Worm (Caenorhabditis elegans) whole organism, L4/young adult: Measurements from ENCODE around the gene aptf-1.

ENCODE experiments used
- W03F9.2 ChIP-seq: fragments of 150-350 bp; optimal IDR thresholded peaks from 2 replicates; lab custom pipeline; 2014; ENCODE audit warnings: missing biosample characterization, missing genetic modification characterization
- dao-5 ChIP-seq: sonication (generic microtip); optimal IDR thresholded peaks from 2 replicates; lab custom pipeline; 2016; ENCODE audit warnings: missing genotype, missing genetic modification characterization, moderate library complexity, missing compliant biosample characterization
- him-1 ChIP-seq: sonication (generic microtip); optimal IDR thresholded peaks from 2 replicates; lab custom pipeline; 2016; ENCODE audit warnings: missing genotype, missing genetic modification reagents, missing genetic modification characterization, missing compliant biosample characterization

Gene aptf-1

DNA sequence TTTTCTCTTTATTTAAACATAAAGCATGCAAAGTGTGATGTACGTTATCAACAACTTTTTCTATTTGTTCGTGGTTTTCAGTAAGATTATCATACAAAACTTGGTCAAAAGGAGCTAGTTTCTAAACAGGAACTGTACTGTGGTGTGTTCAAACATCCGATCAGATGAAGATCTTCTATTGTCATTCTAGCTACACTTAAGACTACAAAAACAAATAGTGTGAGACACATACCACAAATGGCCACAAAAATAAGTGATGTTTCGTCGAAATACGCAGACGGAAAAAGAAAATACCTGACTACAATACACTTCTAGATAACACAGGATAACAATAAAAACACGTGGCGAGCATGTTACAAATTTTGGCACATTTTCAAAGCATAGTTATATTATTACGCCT is 6.1 kb upstream of the aptf-1 start:
- TF ChIP-seq him-1 (tag; lab: Kevin White, UChicago) (no peak), dao-5 (tag; lab: Kevin White, UChicago) (no peak), W03F9.2 (tag; lab: Kevin White, UChicago) (no peak)

DNA sequence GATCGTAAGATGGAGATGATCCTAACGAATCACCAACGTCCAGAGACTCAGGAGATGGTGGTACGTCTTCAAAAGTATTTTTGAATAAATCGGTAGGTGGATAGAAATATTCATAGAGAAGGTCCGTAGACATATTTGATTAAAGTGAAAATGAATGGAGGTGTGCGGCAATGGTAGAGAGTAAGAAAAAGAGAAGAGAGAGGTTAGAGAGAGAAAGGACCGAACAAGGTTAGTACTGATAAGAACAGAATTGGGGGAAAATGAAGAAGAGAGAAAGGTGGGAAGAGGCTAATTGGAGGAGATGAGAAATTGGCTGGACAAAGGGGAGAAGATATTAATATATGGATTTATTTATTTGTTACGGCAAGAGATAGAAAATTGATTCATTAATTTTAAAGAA is 5.1 kb upstream of the aptf-1 start, which contains the start of gene nhr-22:
Gene nhr-22, minus strand, starts transcription at position 137 of the 400 bp plus-strand sequence.
- TF ChIP-seq dao-5 (tag; lab: Kevin White, UChicago) (no peak), W03F9.2 (tag; lab: Kevin White, UChicago) (no peak), him-1 (tag; lab: Kevin White, UChicago) (no peak)

DNA sequence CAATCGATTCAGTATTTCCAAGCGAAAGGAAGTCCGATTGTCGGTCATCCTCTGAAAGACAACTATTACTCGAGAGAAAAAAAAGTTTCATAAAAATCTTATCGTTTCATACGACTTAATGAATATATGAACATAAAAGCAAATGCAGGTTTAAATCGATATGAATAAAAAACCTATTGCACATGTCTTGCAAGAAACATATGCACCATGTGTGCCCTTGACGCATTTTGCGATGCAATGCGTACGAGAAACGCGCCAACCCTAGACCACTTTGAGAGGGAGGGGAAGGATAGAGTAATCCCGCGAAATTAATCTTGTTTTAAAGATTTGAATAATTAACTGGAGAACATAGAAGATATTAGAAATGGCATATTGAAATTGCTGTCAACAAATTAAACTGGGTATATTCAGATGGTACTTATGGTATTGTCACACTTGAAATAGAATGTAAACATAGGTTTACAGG is 1.4 kb upstream of the aptf-1 start, which contains the start of gene atg-16.2:
Gene atg-16.2, minus strand, starts transcription at position 51 of the 466 bp plus-strand sequence.
- TF ChIP-seq W03F9.2 (tag; lab: Kevin White, UChicago) (peak; percentile 17), him-1 (tag; lab: Kevin White, UChicago) (no peak)

DNA sequence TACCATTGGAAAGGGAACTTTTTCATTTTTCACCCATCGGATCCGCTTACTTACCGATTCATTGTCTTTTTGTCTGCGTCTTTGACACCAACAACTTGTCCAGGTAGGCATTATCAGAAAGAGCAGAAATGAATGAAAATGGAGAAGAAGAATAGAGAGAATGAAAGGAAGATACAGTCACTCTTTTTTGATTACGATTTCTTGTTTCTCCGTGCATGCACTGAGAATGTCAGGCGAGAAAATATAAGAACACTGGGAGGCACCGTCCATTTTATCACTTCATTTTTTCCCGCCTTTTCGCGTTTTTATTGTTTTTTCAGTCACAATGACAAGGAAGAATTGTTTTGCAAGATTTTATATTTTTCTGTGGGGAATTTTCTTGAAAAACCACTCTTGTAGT is 14.6 kb downstream of the aptf-1 start:
- no peak for TF ChIP-seq him-1 (tag; lab: Kevin White, UChicago)
- TF ChIP-seq W03F9.2 (tag; lab: Kevin White, UChicago), result no peak
- no peak for TF ChIP-seq dao-5 (tag; lab: Kevin White, UChicago)

DNA sequence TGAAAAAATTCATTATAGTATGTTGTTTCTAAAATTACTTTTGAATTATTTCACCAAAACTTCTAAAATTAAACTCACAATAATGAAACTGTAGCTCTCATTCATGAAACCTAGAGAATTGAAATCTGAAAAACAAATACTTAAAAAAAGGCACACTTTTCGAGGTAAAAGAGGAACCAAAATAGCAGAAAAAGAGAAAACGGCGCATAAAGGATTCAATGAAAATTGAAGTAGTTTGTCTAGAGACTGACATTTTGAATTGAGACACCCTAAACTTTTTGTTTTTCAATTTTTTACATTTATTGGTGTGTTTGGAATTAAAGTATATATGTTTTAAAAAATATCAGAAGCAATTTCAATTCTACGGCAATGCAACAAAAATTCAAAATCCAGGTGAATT is 16.2 kb downstream of the aptf-1 start, which contains the start of gene dgk-5:
Gene dgk-5, minus strand, starts transcription at position 101 of the 400 bp plus-strand sequence.
- TF ChIP-seq dao-5 (tag; lab: Kevin White, UChicago) (no peak), W03F9.2 (tag; lab: Kevin White, UChicago) (no peak), him-1 (tag; lab: Kevin White, UChicago) (no peak)

DNA sequence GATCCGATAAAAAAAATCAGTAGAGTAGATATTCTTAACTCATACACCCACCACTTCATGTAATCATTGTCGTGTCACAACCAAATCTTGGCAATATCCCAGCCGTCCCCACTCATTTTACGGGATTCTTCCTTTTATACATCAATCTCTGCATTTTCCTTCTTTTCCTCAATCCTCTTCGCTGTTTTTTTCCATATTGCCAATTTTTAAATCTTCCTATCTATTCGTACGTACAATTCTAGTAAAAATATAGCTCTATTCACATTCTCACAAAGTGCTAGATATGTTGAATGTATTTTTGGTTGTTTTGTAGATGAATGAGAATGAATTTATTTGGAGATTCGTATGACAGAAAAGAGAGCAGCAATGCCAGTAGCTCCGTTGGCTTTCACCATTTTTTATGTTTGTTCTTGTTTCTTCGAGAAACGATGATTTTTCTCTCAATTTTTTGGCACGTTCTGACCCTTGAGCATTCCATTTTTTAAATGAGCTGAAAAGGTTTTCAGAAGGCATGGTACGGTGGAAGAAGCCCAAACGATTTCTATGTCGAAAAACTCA is 20.5 kb downstream of the aptf-1 start, which contains the start of gene T28D9.16:
Gene T28D9.16, plus strand, starts transcription at position 508 of the 558 bp plus-strand sequence.
- TF ChIP-seq dao-5 (tag; lab: Kevin White, UChicago) (no peak), him-1 (tag; lab: Kevin White, UChicago) (no peak), W03F9.2 (tag; lab: Kevin White, UChicago) (no peak)

DNA sequence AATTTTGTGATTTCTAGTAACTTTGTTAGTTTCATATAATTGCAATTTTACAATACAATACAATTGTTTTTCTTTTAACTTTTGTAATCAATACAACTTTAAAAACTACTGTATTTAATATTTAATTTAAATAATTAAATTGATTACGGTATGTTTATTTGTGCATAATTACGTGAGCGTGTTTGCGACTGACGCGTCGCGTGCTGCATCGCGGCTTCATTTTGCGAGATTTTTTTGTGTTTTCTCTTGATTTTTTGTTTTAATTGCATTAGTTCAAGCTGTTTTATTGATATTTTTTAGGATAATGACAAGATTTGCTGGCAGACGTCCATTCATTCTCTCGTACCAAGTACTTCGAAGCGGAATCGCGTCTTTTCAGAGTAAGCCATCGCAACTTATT is 21.9 kb downstream of the aptf-1 start, which contains the start of gene T28D9.4:
Gene T28D9.4, plus strand, starts transcription at position 301 of the 400 bp plus-strand sequence.
- no peak for TF ChIP-seq him-1 (tag; lab: Kevin White, UChicago)
- no peak for TF ChIP-seq dao-5 (tag; lab: Kevin White, UChicago)
- TF ChIP-seq W03F9.2 (tag; lab: Kevin White, UChicago), result no peak

DNA sequence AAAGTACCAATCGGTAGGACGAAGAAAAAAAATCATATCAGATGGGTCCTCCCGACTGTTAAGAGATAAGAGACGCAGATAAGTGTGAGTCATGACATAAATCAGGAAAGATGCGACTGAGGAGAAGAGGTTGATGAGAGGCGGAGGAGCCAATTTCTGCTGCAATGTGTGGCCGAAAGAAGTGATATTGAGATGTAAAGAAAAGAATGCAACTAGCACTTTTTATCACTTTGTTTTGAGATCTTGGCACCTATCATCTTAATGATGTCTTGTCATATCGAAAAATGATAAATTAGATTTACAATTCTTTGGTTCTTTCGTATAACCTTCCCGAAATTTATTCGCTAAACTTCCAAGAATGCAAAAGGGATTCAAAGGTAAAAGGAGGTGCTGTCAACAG is 27.3 kb downstream of the aptf-1 start, which contains the start of gene del-10:
Gene del-10, minus strand, starts transcription at position 24 of the 400 bp plus-strand sequence.
- no peak for TF ChIP-seq W03F9.2 (tag; lab: Kevin White, UChicago)
- no peak for TF ChIP-seq him-1 (tag; lab: Kevin White, UChicago)
- TF ChIP-seq dao-5 (tag; lab: Kevin White, UChicago), result no peak

DNA sequence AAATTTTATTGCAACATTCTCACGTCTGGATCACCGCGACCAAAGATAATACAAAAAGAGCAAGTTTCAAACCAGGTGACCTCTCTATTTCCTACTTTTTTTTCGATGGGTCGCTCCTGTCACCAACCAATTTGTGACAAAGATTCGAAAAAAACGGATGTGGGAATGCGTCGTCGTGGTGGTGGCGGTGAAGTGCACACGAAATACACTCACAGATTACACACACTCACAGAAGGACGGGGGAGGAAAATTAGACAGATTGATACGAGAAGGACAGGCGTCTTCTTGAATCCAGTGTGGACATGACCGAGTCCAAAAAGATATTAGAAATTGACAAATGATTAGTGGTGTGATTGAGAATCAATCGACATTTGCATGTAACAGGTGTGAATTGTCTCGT is 28.0 kb downstream of the aptf-1 start:
- no peak for TF ChIP-seq W03F9.2 (tag; lab: Kevin White, UChicago)
- no peak for TF ChIP-seq dao-5 (tag; lab: Kevin White, UChicago)
- no peak for TF ChIP-seq him-1 (tag; lab: Kevin White, UChicago)

DNA sequence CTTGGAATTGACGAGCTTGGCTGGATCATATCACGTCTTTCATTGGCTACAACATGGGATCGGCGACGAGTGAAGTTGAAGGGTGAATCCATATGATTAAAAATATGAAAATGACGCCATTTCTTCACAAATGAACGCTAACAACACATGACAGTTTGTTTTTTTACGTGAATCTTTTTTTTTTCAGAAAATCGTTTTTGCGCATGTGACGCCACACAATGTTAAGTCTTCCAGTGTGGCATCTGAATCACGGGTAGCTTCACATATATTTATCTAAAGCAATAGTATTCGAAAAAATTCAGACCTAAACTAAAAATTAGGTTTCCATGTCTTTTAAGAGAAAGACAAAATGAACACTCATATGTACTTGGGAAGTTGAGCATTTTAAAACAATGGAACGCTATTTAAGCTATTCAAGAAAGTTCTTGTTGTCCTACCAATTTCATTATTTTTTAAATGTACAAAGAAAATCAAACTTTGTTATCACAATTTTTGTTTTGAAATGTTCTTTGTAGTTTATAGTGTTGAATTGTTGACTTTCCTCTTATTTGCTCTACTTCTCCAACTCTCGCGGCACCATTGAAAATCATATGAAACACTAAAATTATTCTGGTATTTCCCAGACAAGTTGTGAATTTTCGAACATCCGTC is 30.2 kb downstream of the aptf-1 start, which contains the start of the genes lido-16 and plpp-1.2:
Gene lido-16, minus strand, starts transcription at position 101 of the 651 bp plus-strand sequence.
Gene plpp-1.2, plus strand, starts transcription at position 601 of the 651 bp plus-strand sequence.
- TF ChIP-seq him-1 (tag; lab: Kevin White, UChicago) (no peak), dao-5 (tag; lab: Kevin White, UChicago) (no peak), W03F9.2 (tag; lab: Kevin White, UChicago) (no peak)

DNA sequence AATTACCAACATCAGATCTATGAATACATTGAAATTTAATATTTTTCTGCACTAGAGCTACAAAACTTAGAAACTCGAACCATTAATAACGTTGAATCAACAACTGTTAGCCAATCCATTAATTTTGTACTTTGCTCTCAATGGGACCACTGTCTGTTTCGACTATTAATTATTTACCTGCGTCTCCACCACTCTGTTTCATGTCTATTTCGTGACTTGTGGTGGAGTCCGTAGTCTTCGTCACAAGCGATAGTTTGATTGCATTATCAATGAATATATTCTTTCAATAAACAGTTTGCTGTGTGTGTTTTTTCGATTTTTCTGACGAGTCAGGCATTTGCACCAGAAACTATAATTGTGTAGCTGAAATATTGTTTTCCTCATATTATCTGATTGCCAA is 31.6 kb downstream of the aptf-1 start:
- no peak for TF ChIP-seq W03F9.2 (tag; lab: Kevin White, UChicago)

DNA sequence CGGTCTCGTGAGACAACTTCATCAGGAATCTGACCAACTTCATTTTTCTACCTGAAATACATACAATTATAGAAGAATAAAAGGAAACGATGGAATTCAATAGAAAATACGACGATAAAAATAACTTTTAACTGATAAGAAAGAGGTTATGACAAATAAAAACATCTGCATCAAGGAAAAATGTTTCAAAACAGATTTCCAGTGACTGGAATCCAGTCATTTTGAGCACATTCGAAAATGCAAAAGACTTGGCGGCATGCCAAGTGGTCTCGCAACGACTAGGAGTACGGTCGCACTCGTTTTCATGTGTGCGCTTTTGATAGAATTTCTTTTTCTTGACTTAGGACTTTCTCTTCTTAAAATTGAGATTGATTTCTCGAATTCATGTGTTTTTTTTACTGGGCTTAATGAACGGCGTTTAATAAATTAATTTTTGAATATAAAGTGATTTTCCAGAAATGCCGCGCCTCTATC is 35.0 kb downstream of the aptf-1 start, which contains the start of the genes snr-3 and rsp-5:
Gene snr-3, minus strand, starts transcription at position 51 of the 474 bp plus-strand sequence.
Gene rsp-5, plus strand, starts transcription at position 455 of the 474 bp plus-strand sequence.
- TF ChIP-seq him-1 (tag; lab: Kevin White, UChicago), result peak; percentile 7
- TF ChIP-seq W03F9.2 (tag; lab: Kevin White, UChicago), result peak; percentile 70
- TF ChIP-seq dao-5 (tag; lab: Kevin White, UChicago), result no peak

DNA sequence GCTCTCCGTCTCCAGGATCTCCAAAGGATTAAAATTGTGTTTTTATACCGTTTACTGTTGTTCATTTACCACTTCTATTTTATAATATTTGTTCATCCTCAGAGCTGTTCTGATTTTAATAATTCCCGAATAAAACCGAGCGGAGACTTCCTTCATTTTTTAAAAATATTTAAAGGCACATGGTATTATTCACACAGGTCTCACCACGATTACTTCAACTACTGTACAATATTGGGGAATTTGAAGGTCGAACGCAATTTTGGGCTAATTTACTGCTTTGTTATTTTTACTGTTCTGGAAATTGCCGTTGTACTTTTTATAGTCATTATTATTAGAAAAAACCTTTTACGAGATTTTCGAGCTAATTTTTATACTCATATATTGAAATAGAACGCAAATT is 36.4 kb downstream of the aptf-1 start:
- no peak for TF ChIP-seq dao-5 (tag; lab: Kevin White, UChicago)
- TF ChIP-seq him-1 (tag; lab: Kevin White, UChicago), result no peak
- no peak for TF ChIP-seq W03F9.2 (tag; lab: Kevin White, UChicago)
